Worm (Caenorhabditis elegans): ENCODE data around the gene nspg-10.

DNA sequence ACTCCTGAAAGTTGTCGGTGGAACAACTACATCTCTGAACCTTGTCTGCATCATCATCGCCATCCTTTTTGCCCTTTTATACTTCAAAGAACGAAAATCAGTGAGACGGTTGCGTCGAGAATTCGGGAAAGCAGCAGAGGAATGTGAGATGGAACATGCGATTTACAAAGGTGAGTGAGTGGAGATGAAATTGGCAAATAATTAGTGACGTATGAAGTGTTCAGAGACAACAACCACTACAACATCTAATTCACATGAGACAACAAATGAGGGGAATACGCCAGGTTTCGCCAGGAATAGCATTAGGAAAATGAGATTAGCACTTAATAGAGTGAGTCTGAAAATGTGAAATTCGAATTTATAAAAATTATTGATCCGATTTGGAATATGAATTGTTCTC lies 41.0 kb upstream of the nspg-10 start:
- TF ChIP-seq ztf-23 (GFP tag; IDR thresholded peaks at IDR 0.05) (no peak), flt-1 (GFP tag; IDR thresholded peaks at IDR 0.05) (no peak), ztf-29 (GFP tag; IDR thresholded peaks at IDR 0.05) (no peak)

Measured in whole organism, midembryonic.